Worm (Caenorhabditis elegans): Measurements from ENCODE around the gene C05C10.5.

- TF ChIP-seq snpc-4 (tag; optimal IDR thresholded peaks at IDR 0.05) (no peak), skn-1 (tag; optimal IDR thresholded peaks at IDR 0.05) (no peak), fkh-10 (GFP tag; optimal IDR thresholded peaks at IDR 0.05) (no peak), nhr-111 (GFP tag; optimal IDR thresholded peaks at IDR 0.05) (no peak), zip-2 (tag; optimal IDR thresholded peaks at IDR 0.05) (no peak), lir-3 (tag; optimal IDR thresholded peaks at IDR 0.05) (no peak), nhr-77 (tag; optimal IDR thresholded peaks at IDR 0.05) (no peak), madf-5 (GFP tag; IDR thresholded peaks at IDR 0.05) (no peak), ztf-7 (tag; optimal IDR thresholded peaks at IDR 0.05) (no peak), T26A8.4 (GFP tag; IDR thresholded peaks at IDR 0.05) (no peak), unc-62 (GFP tag; optimal IDR thresholded peaks at IDR 0.05 in 1 of 2) (peak in 1 of 2 experiments; percentile 53), unc-62 (tag; optimal IDR thresholded peaks at IDR 0.05) (no peak), pha-4 (GFP tag; IDR thresholded peaks at IDR 0.05) (no peak), pha-4 (tag; optimal IDR thresholded peaks at IDR 0.05) (no peak), lin-29 (GFP tag; IDR thresholded peaks at IDR 0.05) (no peak)
Observed at ce11 chrII:9956116-9956515, 17.3 kb downstream of the C05C10.5 start.

All from whole organism, L4 larva.